Worm (Caenorhabditis elegans): ENCODE measurements around the gene acc-3.

ce11 chrX:4732752-4733151, 5.5 kb upstream of the acc-3 start, which contains the start of gene aman-1:
- TF ChIP-seq lsy-2 (tag; optimal IDR thresholded peaks at IDR 0.05) (no peak), M03D4.4 (tag; optimal IDR thresholded peaks at IDR 0.05) (no peak), lin-13 (tag; optimal IDR thresholded peaks at IDR 0.05) (no peak), nhr-28 (tag; optimal IDR thresholded peaks at IDR 0.05) (no peak), unc-39 (tag; optimal IDR thresholded peaks at IDR 0.05) (no peak), nhr-237 (tag; optimal IDR thresholded peaks at IDR 0.05) (no peak)
